Fruit fly (Drosophila melanogaster) whole organism, wandering third instar larva: ENCODE measurements around the gene Clc.

Experiments
- Abd-B ChIP-seq: fragments of >200 bp; optimal IDR thresholded peaks from 2 replicates; lab custom pipeline; 2017; ENCODE audit warnings: missing biosample characterization, missing genetic modification characterization
- GATAd ChIP-seq: sonication (Bioruptor generic); optimal IDR thresholded peaks from 2 replicates; lab custom pipeline; 2016; ENCODE audit warnings: missing biosample characterization, missing genetic modification characterization
- lola ChIP-seq: fragments of >200 bp; optimal IDR thresholded peaks from 2 replicates; lab custom pipeline; 2017; ENCODE audit warnings: missing biosample characterization, missing genetic modification characterization

dm6 chr3L:20241163-20241970 lies 514 bp downstream of the Clc start, which contains the start of the genes CG6951 and CG17233:
- no peak for TF ChIP-seq lola
- no peak for TF ChIP-seq GATAd (GFP tag; lab: Kevin White, UChicago)
- no peak for TF ChIP-seq Abd-B (GFP tag; lab: Kevin White, UChicago)
